Worm (Caenorhabditis elegans): ENCODE results near the gene gspd-1.

DNA sequence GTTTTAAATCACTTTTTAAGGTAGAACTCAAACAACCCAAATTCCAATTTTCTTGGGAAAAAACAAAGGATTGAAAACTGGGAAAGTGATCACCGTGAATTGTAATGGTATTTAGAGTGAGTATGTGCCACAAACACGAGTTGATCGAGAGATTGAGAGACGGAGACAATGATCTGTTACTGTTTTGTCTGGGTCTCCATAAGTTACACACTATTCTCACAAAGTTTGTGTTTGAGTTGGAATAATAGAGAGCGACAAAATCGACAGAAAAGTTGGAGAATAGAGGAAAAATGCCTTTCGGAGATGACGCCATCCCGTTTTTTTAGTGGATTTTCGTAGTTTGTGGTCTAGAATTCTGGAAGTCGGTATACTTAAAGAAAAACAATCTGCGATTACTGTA lies 46.0 kb upstream of the gspd-1 start, which contains the start of gene nhr-7:
- TF ChIP-seq B0310.2 (tag; optimal IDR thresholded peaks at IDR 0.05): no peak
- no peak for TF ChIP-seq scrt-1 (GFP tag; IDR thresholded peaks at IDR 0.05)
- no peak for TF ChIP-seq ama-1 (optimal IDR thresholded peaks at IDR 0.05)
- no peak for TF ChIP-seq ceh-36 (tag; optimal IDR thresholded peaks at IDR 0.05)
- TF ChIP-seq sea-1 (GFP tag; conservative IDR thresholded peaks at IDR 0.05): no peak
- no peak for TF ChIP-seq pes-1 (GFP tag; IDR thresholded peaks at IDR 0.05)
- TF ChIP-seq hmbx-1 (tag; optimal IDR thresholded peaks at IDR 0.05): no peak
- no peak for TF ChIP-seq flt-1 (GFP tag; IDR thresholded peaks at IDR 0.05)
- TF ChIP-seq ets-7 (tag; optimal IDR thresholded peaks at IDR 0.05): no peak
- no peak for TF ChIP-seq F13C5.2 (tag; optimal IDR thresholded peaks at IDR 0.05)
- TF ChIP-seq tbx-11 (GFP tag; IDR thresholded peaks at IDR 0.05): no peak
- TF ChIP-seq tra-4 (tag; optimal IDR thresholded peaks at IDR 0.05): no peak

Measured in whole organism, early embryonic.